Worm (Caenorhabditis elegans) whole organism, midembryonic: Measurements from ENCODE around the gene ttr-15.

Experiments used
- T22C8.4 ChIP-seq: fragments of 200-800 bp; sonication (Bioruptor generic); IDR thresholded peaks from 2 replicates; pipeline ENCODE4 v1.3.6; 2022; ENCODE audit warnings: missing genetic modification characterization, missing compliant biosample characterization
- cog-1 ChIP-seq: sonication (generic microtip); optimal IDR thresholded peaks from 2 replicates; lab custom pipeline; 2016; ENCODE audit warnings: missing genetic modification characterization, missing compliant biosample characterization
- flt-1 ChIP-seq: fragments of 200-800 bp; sonication (Bioruptor generic); IDR thresholded peaks from 2 replicates; pipeline ENCODE4 v1.3.6; 2022; ENCODE audit warnings: missing genetic modification characterization, missing compliant biosample characterization
- klf-2 ChIP-seq: fragments of 200-800 bp; sonication (Bioruptor generic); conservative IDR thresholded peaks from 2 replicates; pipeline ENCODE4 v1.3.6; 2022; ENCODE audit warnings: missing genetic modification reagents, missing genetic modification characterization, missing compliant biosample characterization
- med-1 ChIP-seq: sonication (generic microtip); optimal IDR thresholded peaks from 2 replicates; lab custom pipeline; 2017; ENCODE audit warnings: missing genetic modification characterization, mild to moderate bottlenecking, missing compliant biosample characterization, antibody characterized with exemption, missing genetic modification reagents; ENCODE audit not compliant: insufficient read depth
- ref-1 ChIP-seq: fragments of 200-800 bp; sonication (Bioruptor generic); conservative IDR thresholded peaks from 2 replicates; pipeline ENCODE4 v1.3.6; 2022; ENCODE audit warnings: missing genetic modification reagents, missing genetic modification characterization, missing compliant biosample characterization
- tab-1 ChIP-seq: fragments of 200-800 bp; sonication (Bioruptor generic); IDR thresholded peaks from 2 replicates; pipeline ENCODE4 v1.3.6; 2022; ENCODE audit warnings: missing genetic modification characterization, missing compliant biosample characterization
- ztf-23 ChIP-seq: fragments of 200-800 bp; sonication (Bioruptor generic); IDR thresholded peaks from 2 replicates; pipeline ENCODE4 v1.3.6; 2022; ENCODE audit warnings: missing genetic modification reagents, missing genetic modification characterization, missing compliant biosample characterization
- ztf-29 ChIP-seq: fragments of 200-800 bp; sonication (Bioruptor generic); IDR thresholded peaks from 2 replicates; pipeline ENCODE4 v1.3.6; 2022; ENCODE audit warnings: missing genetic modification reagents, missing genetic modification characterization, missing compliant biosample characterization

DNA sequence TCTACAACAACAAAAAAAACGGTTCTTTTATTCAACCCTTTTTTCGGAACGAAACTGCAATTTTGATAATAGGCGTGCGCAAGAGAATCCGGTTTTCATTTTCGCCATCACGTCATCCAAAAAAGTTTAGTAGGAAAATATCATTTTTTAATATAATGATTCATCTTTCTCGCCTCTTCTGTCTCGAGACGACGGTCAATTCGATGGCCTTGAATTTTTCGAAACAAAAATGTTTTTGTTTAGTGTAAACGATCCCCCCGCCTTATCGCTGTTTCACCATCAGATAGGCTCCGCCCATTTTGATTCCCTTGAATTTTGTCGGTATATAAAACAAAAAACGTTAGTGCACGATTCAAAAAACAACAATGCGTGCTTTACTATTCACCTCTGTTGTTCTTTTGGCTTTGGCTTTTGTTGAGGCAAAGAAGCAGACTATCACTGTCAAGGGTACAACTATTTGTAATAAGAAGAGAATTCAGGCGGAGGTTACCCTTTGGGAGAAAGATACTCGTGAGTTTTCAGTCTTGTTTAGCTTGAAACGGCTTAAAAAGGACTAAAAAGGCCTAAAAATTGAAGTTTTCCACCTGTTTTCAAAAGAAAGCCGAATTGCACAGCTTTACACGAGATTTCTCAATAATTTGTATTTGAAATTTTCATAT lies at the start of gene ttr-15:
- no peak for TF ChIP-seq tab-1 (GFP tag; lab: Robert Waterston, UW)
- TF ChIP-seq flt-1 (GFP tag; lab: Robert Waterston, UW): no peak
- TF ChIP-seq ztf-29 (GFP tag; lab: Robert Waterston, UW): no peak
- no peak for TF ChIP-seq med-1
- TF ChIP-seq klf-2 (GFP tag; lab: Robert Waterston, UW): no peak
- no peak for TF ChIP-seq ref-1 (GFP tag; lab: Robert Waterston, UW)
- TF ChIP-seq ztf-23: no peak
- no peak for TF ChIP-seq T22C8.4 (GFP tag; lab: Robert Waterston, UW)
- TF ChIP-seq cog-1 (tag; lab: Kevin White, UChicago): no peak
